Fruit fly (Drosophila melanogaster): Measurements from ENCODE around the gene Cpr65Ax1.

Cpr65Ax1 gene

DNA sequence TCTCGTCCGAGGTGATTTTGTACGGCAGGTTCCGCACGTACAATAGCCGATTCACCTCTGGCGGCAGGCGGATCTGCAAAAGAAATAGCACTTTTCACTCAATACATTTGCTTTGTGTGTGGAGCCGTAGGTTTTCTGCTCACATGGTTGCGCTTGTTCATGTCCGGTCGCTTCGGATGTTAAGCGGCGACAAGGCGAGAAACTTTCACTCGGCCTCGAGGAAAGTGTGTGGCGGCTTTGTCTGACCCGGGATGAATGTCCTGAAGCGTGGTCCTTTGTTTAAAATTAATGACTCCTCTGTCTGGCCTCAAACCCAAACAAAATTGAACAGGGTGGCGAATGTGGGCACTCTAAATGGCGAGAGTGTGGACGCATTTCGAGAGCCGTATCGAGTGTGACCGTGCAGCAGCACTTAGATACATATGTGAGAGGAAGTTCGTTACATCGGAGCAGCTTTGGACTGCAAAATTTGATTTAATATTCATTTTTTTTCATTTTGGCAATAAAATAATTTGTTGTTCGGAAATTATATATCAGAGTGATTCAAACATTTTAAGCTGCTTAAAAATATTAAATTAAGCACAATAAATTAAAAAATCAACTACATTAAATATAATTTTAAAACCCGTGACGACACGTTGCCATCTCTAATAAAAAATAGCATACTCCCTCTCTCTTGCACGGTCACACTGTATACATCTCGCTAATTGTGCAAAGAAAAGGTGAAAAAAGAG, 45.2 kb upstream of the Cpr65Ax1 start, which contains the start of the genes Sf3b6 and Tnpo (continued):
- peak; percentile 75 for TF ChIP-seq Bteb2 (GFP tag; optimal IDR thresholded peaks at IDR 0.05)
- peak; percentile 91 for TF ChIP-seq phol (tag; optimal IDR thresholded peaks at IDR 0.05)
- TF ChIP-seq CG1792 (GFP tag; optimal IDR thresholded peaks at IDR 0.05): peak; percentile 38
- peak; percentile 55 for TF ChIP-seq Atf-2 (GFP tag; optimal IDR thresholded peaks at IDR 0.05)
- peak in 1 of 3 experiments; percentile 32 for TF ChIP-seq Stat92E (GFP tag; optimal IDR thresholded peaks at IDR 0.05)
- peak; percentile 86 for TF ChIP-seq CG10366 (GFP tag; IDR thresholded peaks at IDR 0.05)
- no peak for TF ChIP-seq salm (tag; optimal IDR thresholded peaks at IDR 0.05)
- no peak for TF ChIP-seq nom (GFP tag; optimal IDR thresholded peaks at IDR 0.05)
- TF ChIP-seq trem (tag; optimal IDR thresholded peaks at IDR 0.05): peak; percentile 85
- TF ChIP-seq CG3838 (GFP tag; optimal IDR thresholded peaks at IDR 0.05): peak; percentile 31
- peak; percentile 87 for TF ChIP-seq Sry-δ (GFP tag; optimal IDR thresholded peaks at IDR 0.05)
- TF ChIP-seq knrl (GFP tag; IDR thresholded peaks at IDR 0.05; ENCODE audit: partially characterized antibody): peak; percentile 76
- peak; percentile 58 for TF ChIP-seq Atf3 (GFP tag; optimal IDR thresholded peaks at IDR 0.05)
- TF ChIP-seq NfI (GFP tag; optimal IDR thresholded peaks at IDR 0.05): peak; percentile 75
- TF ChIP-seq CG13287 (GFP tag; IDR thresholded peaks at IDR 0.05; ENCODE audit: partially characterized antibody): peak; percentile 61
- TF ChIP-seq Mrtf (GFP tag; IDR thresholded peaks at IDR 0.05): peak; percentile 81
- TF ChIP-seq sima (GFP tag; optimal IDR thresholded peaks at IDR 0.05): no peak
- peak; percentile 58 for TF ChIP-seq NC2β (GFP tag; optimal IDR thresholded peaks at IDR 0.05)
- no peak for TF ChIP-seq mirr (GFP tag; optimal IDR thresholded peaks at IDR 0.05)
- TF ChIP-seq Meics (GFP tag; optimal IDR thresholded peaks at IDR 0.05): peak; percentile 85
- peak; percentile 38; the same call in 1 of the 2 replicates for TF ChIP-seq sim (GFP tag; IDR thresholded peaks at IDR 0.05)
- peak; percentile 62 for TF ChIP-seq tx (GFP tag; optimal IDR thresholded peaks at IDR 0.05)
- TF ChIP-seq stc (GFP tag; IDR thresholded peaks at IDR 0.05): peak; percentile 60; the same call in 1 of the 2 replicates
- no peak for TF ChIP-seq onecut (GFP tag; IDR thresholded peaks at IDR 0.05)
- peak; percentile 29 for TF ChIP-seq emc (GFP tag; optimal IDR thresholded peaks at IDR 0.05)
- peak; percentile 86 for TF ChIP-seq CG10209 (GFP tag; optimal IDR thresholded peaks at IDR 0.05)
- peak; percentile 71 for TF ChIP-seq Six4 (GFP tag; optimal IDR thresholded peaks at IDR 0.05)
- TF ChIP-seq H15 (GFP tag; IDR thresholded peaks at IDR 0.05): peak; percentile 69; the same call in 2 of the 3 replicates
- peak; percentile 70 for TF ChIP-seq Sry-β (GFP tag; optimal IDR thresholded peaks at IDR 0.05)
- TF ChIP-seq HHEX (GFP tag; optimal IDR thresholded peaks at IDR 0.05): peak; percentile 70
- peak; percentile 21 for TF ChIP-seq Dp (GFP tag; optimal IDR thresholded peaks at IDR 0.05)
- TF ChIP-seq CG11723 (GFP tag; optimal IDR thresholded peaks at IDR 0.05): no peak
- peak; percentile 70 for TF ChIP-seq Fer1 (GFP tag; optimal IDR thresholded peaks at IDR 0.05)
- TF ChIP-seq CG17912 (GFP tag; optimal IDR thresholded peaks at IDR 0.05): no peak
- peak; percentile 48; the same call in 1 of the 2 replicates for TF ChIP-seq inv (GFP tag; IDR thresholded peaks at IDR 0.05; ENCODE audit: partially characterized antibody)
- TF ChIP-seq Hr3 (GFP tag; optimal IDR thresholded peaks at IDR 0.05): peak; percentile 87
- TF ChIP-seq CG7745 (tag; optimal IDR thresholded peaks at IDR 0.05): no peak
- peak; percentile 49; the same call in 1 of the 2 replicates for TF ChIP-seq ham (GFP tag; IDR thresholded peaks at IDR 0.05)
- TF ChIP-seq NC2α (GFP tag; optimal IDR thresholded peaks at IDR 0.05): peak; percentile 35
- TF ChIP-seq CG18476 (GFP tag; optimal IDR thresholded peaks at IDR 0.05): peak; percentile 67
- TF ChIP-seq grn (GFP tag; optimal IDR thresholded peaks at IDR 0.05): no peak
- peak; percentile 99 for TF ChIP-seq CG9797 (GFP tag; optimal IDR thresholded peaks at IDR 0.05)
- peak; percentile 91 for TF ChIP-seq CG12155 (GFP tag; optimal IDR thresholded peaks at IDR 0.05)
- TF ChIP-seq fd102C (GFP tag; optimal IDR thresholded peaks at IDR 0.05): no peak
- peak; percentile 16 for TF ChIP-seq CG3163 (GFP tag; optimal IDR thresholded peaks at IDR 0.05)
- 0 out of 3 replicates have a peak, but pooled peaks have one; percentile 12 for TF ChIP-seq mld (GFP tag; IDR thresholded peaks at IDR 0.05; ENCODE audit: partially characterized antibody)
- TF ChIP-seq CG6854 (GFP tag; optimal IDR thresholded peaks at IDR 0.05): no peak
- TF ChIP-seq sisA (GFP tag; IDR thresholded peaks at IDR 0.05): peak; percentile 84
- TF ChIP-seq Deaf1 (tag; optimal IDR thresholded peaks at IDR 0.05): peak; percentile 55
